Worm (Caenorhabditis elegans): Measurements from ENCODE around the gene try-13.

- no peak for TF ChIP-seq him-1 (tag; optimal IDR thresholded peaks at IDR 0.05)
- TF ChIP-seq dao-5 (tag; optimal IDR thresholded peaks at IDR 0.05): no peak
Measured at ce11 chrV:7478404-7478803, 38.5 kb downstream of the try-13 start, which contains the start of gene str-190.
